Fruit fly (Drosophila melanogaster): ENCODE data around the gene mthl9.

Gene mthl9

dm6 chr3L:347641-348405 is 15.7 kb upstream of the mthl9 start:
- TF ChIP-seq noc (tag; optimal IDR thresholded peaks at IDR 0.05): no peak

DNA sequence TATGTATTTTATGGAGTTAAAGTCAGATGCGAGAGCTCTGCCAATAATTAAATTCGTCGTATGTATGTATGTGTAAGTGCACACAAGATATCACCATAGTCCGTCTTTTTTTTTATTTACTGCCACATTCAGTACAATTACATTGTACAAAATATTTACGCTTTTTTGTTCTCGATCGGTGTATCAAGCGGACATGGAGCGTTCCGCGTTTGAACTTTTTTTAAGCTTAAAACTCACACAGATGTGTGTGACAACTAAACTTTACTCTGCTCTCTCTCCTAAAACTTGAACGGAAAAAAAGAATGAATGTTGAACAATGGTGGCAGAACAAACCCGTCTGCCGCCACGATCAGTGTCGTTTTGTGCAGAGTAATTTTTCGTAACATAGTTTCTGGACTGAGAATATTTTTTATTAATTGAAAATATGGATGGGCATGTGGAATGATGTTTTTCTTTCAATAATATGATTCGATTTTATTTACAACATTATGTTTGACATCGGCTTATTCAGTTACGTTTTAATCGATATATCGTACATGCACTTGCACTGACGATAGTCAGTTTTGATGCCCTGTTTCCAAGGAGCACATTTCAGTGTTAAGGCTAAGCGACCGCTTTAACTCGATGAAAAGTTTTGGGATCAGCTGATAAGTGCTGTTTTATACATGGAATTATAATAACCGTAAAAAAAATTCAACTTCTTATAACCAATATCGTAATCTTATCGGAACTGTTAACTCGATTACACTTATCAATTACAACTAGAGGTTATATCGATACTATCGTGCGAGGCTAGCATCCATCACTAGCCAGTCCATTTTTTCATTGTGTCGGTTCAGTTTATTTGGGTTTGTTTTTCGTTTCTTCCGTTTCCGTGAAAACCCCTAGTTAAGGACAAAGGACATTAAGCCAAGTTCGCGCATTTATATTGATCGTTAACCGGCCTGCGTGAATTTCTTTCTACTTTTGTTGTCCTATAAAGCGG is 14.8 kb upstream of the mthl9 start, which contains the start of gene mth:
mth (minus strand) TSS at position 302 of the 985 bp plus-strand sequence.
- peak; percentile 36 for TF ChIP-seq noc (tag; optimal IDR thresholded peaks at IDR 0.05)

DNA sequence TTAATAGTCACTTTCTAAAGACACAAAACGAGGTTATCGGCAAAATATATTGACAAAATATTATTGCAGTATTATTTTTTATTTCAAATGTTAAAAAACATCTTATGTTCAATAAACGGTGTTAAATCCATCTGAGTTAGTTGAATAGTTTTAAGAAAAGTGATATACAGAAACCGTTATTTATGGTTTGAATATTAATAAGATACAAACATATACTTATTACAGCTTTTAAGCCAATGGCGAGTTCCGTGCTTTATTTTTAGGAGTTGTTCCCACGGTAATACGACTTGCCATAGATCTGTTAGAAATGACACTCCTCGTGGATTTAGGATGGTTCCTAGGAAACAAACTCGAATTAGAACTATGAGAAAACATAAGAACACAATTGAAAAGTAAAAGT is 11.2 kb upstream of the mthl9 start:
- no peak for TF ChIP-seq noc (tag; optimal IDR thresholded peaks at IDR 0.05)

DNA sequence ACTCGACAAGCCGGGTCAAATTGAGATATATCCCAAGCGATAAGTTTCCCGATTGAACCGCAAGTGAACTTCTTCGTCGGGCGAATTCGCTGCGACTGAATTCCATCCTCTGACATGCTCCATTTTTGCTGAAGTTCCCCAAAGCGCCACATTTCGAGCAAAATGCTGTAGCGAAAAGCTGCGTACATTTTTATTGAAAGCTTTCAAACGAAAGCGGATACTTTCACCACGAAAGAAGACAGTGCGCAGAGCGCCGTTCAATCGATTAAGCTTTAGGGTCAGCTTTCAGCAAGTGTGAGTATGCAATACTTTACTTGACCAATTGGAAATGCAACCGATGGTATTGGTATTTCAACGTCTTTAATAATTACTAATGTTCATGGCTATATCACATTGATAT is 10.7 kb upstream of the mthl9 start, which contains the start of gene mthl10:
mthl10 (minus strand) TSS at position 77 of the 400 bp plus-strand sequence.
- no peak for TF ChIP-seq noc (tag; optimal IDR thresholded peaks at IDR 0.05)

dm6 chr3L:341052-341852 is 9.1 kb upstream of the mthl9 start:
- peak; percentile 18 for TF ChIP-seq noc (tag; optimal IDR thresholded peaks at IDR 0.05)

- no peak for TF ChIP-seq noc (tag; optimal IDR thresholded peaks at IDR 0.05)
These were observed 8.5 kb upstream of the mthl9 start for dm6 chr3L:340569-340968.

DNA sequence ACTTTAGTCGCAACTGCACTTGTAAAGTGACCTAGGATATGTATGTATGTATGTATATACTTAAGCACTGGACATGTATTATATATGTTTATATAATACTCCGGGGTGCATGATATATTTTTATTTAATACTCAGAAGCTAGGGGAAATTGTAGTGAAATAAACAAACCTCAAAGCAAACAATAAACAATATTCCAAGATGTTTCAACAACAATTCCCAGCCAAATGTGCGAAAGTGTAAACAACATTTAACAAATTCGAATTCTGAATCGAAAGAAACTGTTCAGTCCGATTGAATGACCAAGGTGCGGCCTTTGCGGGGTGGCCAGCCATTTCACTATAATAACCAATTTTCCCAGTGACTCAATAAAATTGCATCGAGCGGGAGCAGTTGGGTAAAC is 8.0 kb upstream of the mthl9 start:
- no peak for TF ChIP-seq noc (tag; optimal IDR thresholded peaks at IDR 0.05)

DNA sequence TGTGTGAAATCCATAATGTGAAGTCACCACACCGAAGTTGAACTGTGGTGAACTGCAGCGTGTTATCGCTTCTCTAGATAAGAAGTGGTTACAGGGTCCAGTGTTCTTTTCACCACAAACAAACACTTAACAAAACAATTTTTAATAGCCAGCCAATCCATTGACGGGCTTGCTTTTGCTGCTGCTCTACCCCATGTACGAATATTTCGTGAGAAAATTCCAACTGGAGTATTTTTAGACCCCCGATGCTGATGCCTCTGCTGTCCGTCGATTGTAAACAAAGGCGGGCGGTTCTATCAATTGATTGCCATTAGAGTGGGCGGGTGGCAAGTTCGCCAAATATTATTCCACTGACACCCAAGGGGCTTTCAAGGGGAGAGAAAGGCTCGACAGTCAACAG is 7.0 kb upstream of the mthl9 start:
- TF ChIP-seq noc (tag; optimal IDR thresholded peaks at IDR 0.05): no peak

dm6 chr3L:338116-338515 is 6.0 kb upstream of the mthl9 start:
- no peak for TF ChIP-seq noc (tag; optimal IDR thresholded peaks at IDR 0.05)

DNA sequence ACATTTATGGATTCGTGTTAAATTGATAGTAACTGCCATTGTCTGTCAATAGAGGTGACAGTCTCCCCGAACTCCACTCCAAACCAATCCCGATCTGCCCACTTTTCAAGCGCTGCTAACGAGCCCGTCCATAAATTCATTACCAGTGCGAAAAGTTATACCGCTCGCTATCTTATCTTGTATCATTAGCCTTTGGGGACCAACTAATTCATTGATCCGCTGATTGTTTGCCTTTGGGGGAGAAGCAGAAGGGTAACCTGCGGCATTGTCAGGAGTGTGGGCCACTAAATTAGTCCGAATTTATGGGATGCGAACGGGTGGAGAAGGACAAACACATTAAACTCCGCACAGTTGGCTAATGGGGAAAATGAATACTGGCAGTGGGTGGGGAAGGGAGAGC is 5.0 kb upstream of the mthl9 start:
- TF ChIP-seq noc (tag; optimal IDR thresholded peaks at IDR 0.05): peak; percentile 39

DNA sequence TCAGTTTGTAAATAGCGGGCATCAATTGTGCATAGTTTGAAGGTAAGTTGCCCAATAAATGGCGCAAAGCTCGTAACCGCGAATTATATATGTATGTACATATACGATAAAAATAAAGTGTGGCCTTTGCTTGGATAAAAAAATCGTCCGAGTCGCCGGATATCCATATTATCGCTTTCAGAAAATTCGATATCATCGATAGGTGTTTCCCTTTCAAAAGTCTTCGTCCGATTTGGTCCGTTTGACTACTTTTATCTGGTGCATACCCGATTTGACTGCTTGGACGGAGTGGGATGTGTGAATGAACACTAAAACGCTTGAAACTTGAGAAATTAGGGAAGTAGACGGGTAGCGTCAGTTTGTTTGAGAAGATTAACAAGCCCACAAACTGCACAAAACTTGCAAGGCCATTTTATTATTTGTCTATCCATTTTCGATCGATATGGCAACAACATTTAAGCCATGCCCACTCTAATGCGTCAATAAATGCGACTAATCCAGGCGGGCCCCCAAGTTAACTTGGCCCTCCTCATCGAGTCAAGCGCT is 2.9 kb downstream of the mthl9 start:
- TF ChIP-seq noc (tag; optimal IDR thresholded peaks at IDR 0.05): no peak

DNA sequence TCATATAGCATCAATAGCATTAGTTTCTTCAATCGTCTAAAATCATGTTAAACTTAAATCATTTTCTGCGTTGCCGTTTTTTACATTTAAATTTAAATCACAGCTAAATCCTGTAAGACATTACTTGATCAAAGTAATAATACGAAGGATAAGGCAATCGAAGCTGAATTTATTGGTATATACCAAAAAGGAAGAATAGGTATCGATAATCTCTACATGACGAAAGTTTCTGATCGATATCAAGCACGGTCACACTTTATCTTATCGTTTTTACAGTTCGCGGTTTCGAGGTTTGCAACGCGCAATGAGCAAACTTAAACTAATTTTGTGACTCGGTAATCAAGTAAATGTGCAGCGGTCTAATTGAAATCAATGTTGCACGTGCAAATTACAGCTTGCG is 4.3 kb downstream of the mthl9 start, which contains the start of the genes Atac3 and Ptpmeg:
Atac3 (minus strand) TSS at position 160 of the 400 bp plus-strand sequence.
Ptpmeg (plus strand) TSS at position 265 of the 400 bp plus-strand sequence.
- TF ChIP-seq noc (tag; optimal IDR thresholded peaks at IDR 0.05): no peak

DNA sequence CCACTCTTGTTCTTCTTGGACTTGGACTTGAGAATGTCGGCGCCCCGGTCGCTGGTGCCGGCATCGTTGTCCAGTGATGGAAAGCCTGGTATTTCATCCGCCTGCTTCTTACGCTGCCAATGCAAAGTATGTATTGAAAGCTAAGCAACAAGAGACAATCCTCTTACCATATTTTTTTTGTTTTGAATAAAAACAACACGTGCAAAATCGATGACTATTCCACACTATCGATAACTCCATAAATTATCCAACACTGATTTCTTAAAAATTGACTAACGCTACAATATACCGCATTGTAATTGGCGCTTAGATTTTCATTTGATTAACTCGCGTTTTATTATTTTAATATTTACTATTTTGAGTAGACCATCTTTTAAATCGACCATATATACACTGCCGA is 7.6 kb downstream of the mthl9 start, which contains the start of gene CG32344:
CG32344 (minus strand) TSS at position 235 of the 400 bp plus-strand sequence.
- no peak for TF ChIP-seq noc (tag; optimal IDR thresholded peaks at IDR 0.05)

DNA sequence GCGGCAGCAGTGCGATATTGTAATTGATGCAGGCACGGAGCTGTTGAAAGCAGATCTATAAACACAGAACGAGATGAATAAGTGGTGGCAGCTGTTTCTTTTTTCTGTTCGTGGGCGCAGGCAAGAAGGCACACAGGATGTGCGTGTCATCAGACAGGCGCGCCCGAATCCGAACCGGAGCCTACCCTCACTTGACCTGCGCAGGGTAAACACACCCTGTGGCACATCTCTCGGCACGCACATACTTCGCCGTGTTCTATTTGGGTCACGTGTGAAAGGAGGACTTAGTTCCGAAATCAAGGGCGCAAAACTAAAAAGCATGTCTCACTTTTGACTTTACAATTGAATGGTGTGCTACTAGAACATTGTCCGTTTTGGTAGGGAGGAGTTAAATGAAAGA is 10.6 kb downstream of the mthl9 start:
- no peak for TF ChIP-seq noc (tag; optimal IDR thresholded peaks at IDR 0.05)

dm6 chr3L:320798-321197 is 11.3 kb downstream of the mthl9 start:
- TF ChIP-seq noc (tag; optimal IDR thresholded peaks at IDR 0.05): no peak

Data from whole organism, larva.